Worm (Caenorhabditis elegans) whole organism, mixed stage, embryonic: ENCODE data around the gene srt-56.

ENCODE experiments used
- M03D4.4 ChIP-seq: sonication (generic microtip); optimal IDR thresholded peaks from 2 replicates; lab custom pipeline; 2017; ENCODE audit warnings: mild to moderate bottlenecking, missing genetic modification characterization, missing compliant biosample characterization
- blmp-1 ChIP-seq: fragments of 150-350 bp; optimal IDR thresholded peaks from 2 replicates; lab custom pipeline; 2014; ENCODE audit warnings: missing biosample characterization, missing genetic modification characterization
- ham-2 ChIP-seq: fragments of 200-800 bp; sonication (Bioruptor generic); optimal IDR thresholded peaks from 2 replicates; lab custom pipeline; 2018; ENCODE audit warnings: mild to moderate bottlenecking, missing genetic modification characterization, missing compliant biosample characterization
- lin-32 ChIP-seq: fragments of 200-800 bp; sonication (Bioruptor generic); optimal IDR thresholded peaks from 2 replicates; lab custom pipeline; 2018; ENCODE audit warnings: mild to moderate bottlenecking, missing genetic modification characterization, missing compliant biosample characterization
- mab-5 ChIP-seq: fragments of 150-350 bp; optimal IDR thresholded peaks from 2 replicates; lab custom pipeline; 2014; ENCODE audit warnings: missing biosample characterization, missing genetic modification characterization
- mls-2 ChIP-seq: sonication (generic microtip); optimal IDR thresholded peaks from 2 replicates; lab custom pipeline; 2016; ENCODE audit warnings: mild to moderate bottlenecking, missing genetic modification characterization, moderate library complexity, missing compliant biosample characterization
- nhr-12 ChIP-seq: fragments of 150-350 bp; optimal IDR thresholded peaks from 2 replicates; lab custom pipeline; 2014; ENCODE audit warnings: missing biosample characterization, missing genetic modification characterization
- nhr-28 ChIP-seq: fragments of 150-350 bp; optimal IDR thresholded peaks from 2 replicates; lab custom pipeline; 2014; ENCODE audit warnings: missing biosample characterization, missing genetic modification characterization
- snpc-4 ChIP-seq: fragments of 150-350 bp; optimal IDR thresholded peaks from 2 replicates; lab custom pipeline; 2014; ENCODE audit warnings: missing biosample characterization, missing genetic modification characterization

Gene srt-56

DNA sequence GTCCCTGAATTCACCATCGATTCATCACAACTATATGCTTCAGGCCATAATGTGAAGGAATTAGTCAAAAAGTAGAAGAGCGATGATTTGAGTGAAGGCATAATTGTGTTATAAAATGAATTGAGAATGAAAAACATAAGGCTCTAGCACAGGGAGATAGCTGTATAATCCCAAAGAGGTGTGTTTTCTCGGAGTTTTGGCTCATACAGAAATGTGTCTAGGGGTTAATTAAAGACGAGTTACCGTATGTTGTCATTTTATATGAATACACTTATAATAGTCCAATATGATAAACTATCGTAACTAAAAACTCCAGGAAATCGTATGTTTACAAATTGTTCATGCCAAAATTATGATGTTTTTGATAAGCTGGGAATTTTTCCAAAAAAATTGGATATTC, 40.9 kb downstream of the srt-56 start, which contains the start of gene srt-5:
TSS of gene srt-5 (minus strand) at position 101 of the 400 bp plus-strand sequence.
- no peak for TF ChIP-seq nhr-12 (tag; lab: Kevin White, UChicago)
- no peak for TF ChIP-seq lin-32 (GFP tag; lab: Kevin White, UChicago)
- TF ChIP-seq M03D4.4 (tag; lab: Kevin White, UChicago) = no peak

ce11 chrV:3071548-3071947, 50.1 kb downstream of the srt-56 start, which contains the start of gene C50H11.13:
Gene C50H11.13 (minus strand): TSS chrV:3071648.
- TF ChIP-seq ham-2 (GFP tag; lab: Kevin White, UChicago) (no peak), mab-5 (tag; lab: Kevin White, UChicago) (no peak), nhr-28 (tag; lab: Kevin White, UChicago) (no peak), snpc-4 (tag; lab: Kevin White, UChicago) (no peak), blmp-1 (no peak), mls-2 (tag; lab: Kevin White, UChicago) (no peak)
